Fruit fly (Drosophila melanogaster) S2 (cell line): ENCODE measurements around the gene CG43054.
A peak's percentile ranks its signal among the peaks of the same experiment; 100 is the strongest.

Source experiments
- CG8478 ChIP-seq: fragments of >200 bp; optimal IDR thresholded peaks from 2 replicates; lab custom pipeline; 2018
- CTCF ChIP-seq, 2 experiments: fragments of >200 bp; optimal IDR thresholded peaks; 2 replicates each; lab custom pipeline; 2018

dm6 chr2L:17603152-17603551 lies 24.5 kb upstream of the CG43054 start:
- no peak for TF ChIP-seq CG8478
- peak; percentile 36 to 68 for TF ChIP-seq CTCF (optimal IDR thresholded peaks at IDR 0.05; lab: Kevin White, UChicago)
